Worm (Caenorhabditis elegans): ENCODE measurements around the gene his-24.

The his-24 gene

DNA sequence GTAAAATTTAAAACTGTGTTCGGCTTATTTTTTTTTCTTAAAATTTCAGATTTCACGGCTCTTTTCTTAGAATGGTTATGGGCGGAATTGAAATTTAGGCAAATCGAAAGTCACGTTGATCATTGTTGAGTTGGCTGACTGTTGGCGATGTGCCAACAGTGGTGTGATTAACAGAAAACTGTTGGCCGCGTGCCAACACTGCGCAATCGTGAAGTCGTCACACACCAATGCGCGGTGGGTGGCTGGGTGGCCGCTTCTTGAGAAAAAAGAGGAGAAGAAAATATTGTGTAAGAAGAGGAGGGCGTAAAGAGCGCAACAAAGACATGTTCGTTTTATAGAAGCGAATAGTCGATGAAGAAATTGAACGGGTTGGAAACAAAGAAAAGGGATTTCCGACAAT lies 1.2 kb downstream of the his-24 start (continued):
- TF ChIP-seq efl-1 (GFP tag; optimal IDR thresholded peaks at IDR 0.05) (no peak), ekl-4 (GFP tag; IDR thresholded peaks at IDR 0.05) (no peak), F52B5.7 (tag; optimal IDR thresholded peaks at IDR 0.05) (no peak)

DNA sequence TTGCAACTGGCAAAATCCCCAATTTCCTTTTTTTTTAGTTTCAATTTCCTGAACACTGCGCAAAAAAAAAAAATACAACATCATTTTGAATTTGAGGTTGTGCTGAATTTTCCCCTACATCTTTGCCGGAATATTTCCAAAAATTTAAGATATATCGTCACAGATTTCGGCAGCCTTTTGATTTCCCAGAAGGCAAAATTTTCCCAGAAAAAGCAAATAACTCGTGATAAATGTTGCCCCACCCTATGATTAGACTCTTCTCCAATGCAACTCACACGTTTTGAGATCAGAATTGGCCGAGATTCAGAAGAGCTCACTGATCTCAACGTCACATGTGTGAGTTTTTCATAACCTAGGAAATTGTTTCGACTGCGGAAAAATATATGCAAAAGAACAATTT lies 2.5 kb downstream of the his-24 start:
- TF ChIP-seq aptf-2 (GFP tag; conservative IDR thresholded peaks at IDR 0.05) = no peak
- no peak for TF ChIP-seq hlh-12 (tag; optimal IDR thresholded peaks at IDR 0.05)
- no peak for TF ChIP-seq lin-35 (GFP tag; optimal IDR thresholded peaks at IDR 0.05)
- no peak for TF ChIP-seq C17E4.6 (GFP tag; IDR thresholded peaks at IDR 0.05)

- TF ChIP-seq ztf-18 (tag; optimal IDR thresholded peaks at IDR 0.05) (no peak), tbx-9 (tag; optimal IDR thresholded peaks at IDR 0.05; ENCODE audit: borderline replicate concordance) (no peak), F49E8.2 (tag; optimal IDR thresholded peaks at IDR 0.05; ENCODE audit: insufficient read depth) (no peak), K11D2.4 (GFP tag; IDR thresholded peaks at IDR 0.05) (no peak), egl-18 (GFP tag; IDR thresholded peaks at IDR 0.05) (0 out of 2 replicates have a peak, but pooled peaks have one; percentile 6), chd-7 (tag; optimal IDR thresholded peaks at IDR 0.05) (no peak), unc-62 (GFP tag; optimal IDR thresholded peaks at IDR 0.05) (no peak)
These were observed 5.2 kb downstream of the his-24 start for ce11 chrX:14495075-14495474.

DNA sequence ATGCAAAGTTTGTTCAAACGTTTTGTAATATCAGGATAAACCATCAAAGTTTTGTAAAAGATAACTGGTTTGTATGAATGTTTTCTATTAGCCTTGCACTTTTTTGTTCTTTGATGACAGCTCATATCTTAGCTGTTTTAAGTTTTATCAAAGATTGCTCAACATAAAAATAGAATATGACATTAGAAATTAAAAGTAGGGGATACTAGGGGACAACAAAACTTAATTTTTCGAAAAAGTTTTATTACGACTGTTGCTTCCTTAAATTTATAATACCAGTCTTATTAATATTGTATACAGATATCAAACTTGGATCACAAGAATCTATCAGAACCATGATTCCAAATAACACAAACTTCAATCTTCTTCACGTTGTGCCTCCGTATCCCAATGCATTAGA lies 5.9 kb downstream of the his-24 start, which contains the start of gene ztf-14:
TSS of gene ztf-14 (plus strand) at position 301 of the 400 bp plus-strand sequence.
- no peak for TF ChIP-seq unc-62 (GFP tag; optimal IDR thresholded peaks at IDR 0.05)
- TF ChIP-seq ztf-28 (GFP tag; IDR thresholded peaks at IDR 0.05) = no peak
- no peak for TF ChIP-seq B0261.1 (tag; optimal IDR thresholded peaks at IDR 0.05)
- no peak for TF ChIP-seq ekl-4 (GFP tag; IDR thresholded peaks at IDR 0.05)
- TF ChIP-seq mxl-1 (tag; optimal IDR thresholded peaks at IDR 0.05) = no peak
- no peak for TF ChIP-seq F57C9.4 (tag; optimal IDR thresholded peaks at IDR 0.05)
- TF ChIP-seq ets-4 (GFP tag; optimal IDR thresholded peaks at IDR 0.05) = no peak
- TF ChIP-seq Y67H2A.10 (GFP tag; conservative IDR thresholded peaks at IDR 0.05) = no peak
- no peak for TF ChIP-seq ceh-40 (GFP tag; IDR thresholded peaks at IDR 0.05)
- TF ChIP-seq ztf-18 (tag; optimal IDR thresholded peaks at IDR 0.05) = no peak
- TF ChIP-seq ztf-6 (GFP tag; IDR thresholded peaks at IDR 0.05) = no peak
- TF ChIP-seq somi-1 (GFP tag; optimal IDR thresholded peaks at IDR 0.05) = no peak
- no peak for TF ChIP-seq F52B5.7 (tag; optimal IDR thresholded peaks at IDR 0.05)
- TF ChIP-seq ceh-58 (GFP tag; IDR thresholded peaks at IDR 0.05) = no peak
- TF ChIP-seq dpl-1 (GFP tag; optimal IDR thresholded peaks at IDR 0.05) = no peak
- TF ChIP-seq hmg-20 (GFP tag; IDR thresholded peaks at IDR 0.05) = no peak
- no peak for TF ChIP-seq egrh-3 (GFP tag; IDR thresholded peaks at IDR 0.05)
- TF ChIP-seq repo-1 (tag; optimal IDR thresholded peaks at IDR 0.05) = no peak
- no peak for TF ChIP-seq cebp-1 (GFP tag; IDR thresholded peaks at IDR 0.05)
- no peak for TF ChIP-seq cebp-1 (tag; optimal IDR thresholded peaks at IDR 0.05)

ce11 chrX:14496545-14496944 lies 6.7 kb downstream of the his-24 start:
- TF ChIP-seq nhr-80 (tag; optimal IDR thresholded peaks at IDR 0.05) (peak; percentile 3), ceh-100 (GFP tag; IDR thresholded peaks at IDR 0.05) (no peak)
